Worm (Caenorhabditis elegans) whole organism, L4 larva: ENCODE results near the gene ZC250.5.

Source experiments
- D1046.2 ChIP-seq: fragments of 200-800 bp; sonication (Bioruptor generic); IDR thresholded peaks from 2 replicates; pipeline ENCODE4 v1.3.6; 2022; ENCODE audit warnings: missing genetic modification characterization, missing compliant biosample characterization
- F49E8.2 ChIP-seq: sonication (generic microtip); optimal IDR thresholded peaks from 2 replicates; lab custom pipeline; 2016; ENCODE audit warnings: missing compliant biosample characterization, mild to moderate bottlenecking, missing genetic modification characterization, borderline replicate concordance
- Y105C5A.15 ChIP-seq: fragments of 200-800 bp; sonication (Bioruptor generic); IDR thresholded peaks from 2 replicates; pipeline ENCODE4 v1.3.6; 2022; ENCODE audit warnings: missing genetic modification characterization, missing compliant biosample characterization
- aha-1 ChIP-seq: fragments of 150-350 bp; peaks from one replicate; lab custom pipeline; 2014; ENCODE audit warnings: missing biosample characterization, missing genetic modification characterization
- ceh-20 ChIP-seq: fragments of 200-800 bp; sonication (Bioruptor generic); IDR thresholded peaks from 2 replicates; pipeline ENCODE4 v1.3.6; 2022; ENCODE audit warnings: missing genetic modification reagents, missing genetic modification characterization, missing compliant biosample characterization
- ceh-44 ChIP-seq: fragments of 200-800 bp; sonication (Bioruptor generic); IDR thresholded peaks from 2 replicates; pipeline ENCODE4 v1.3.6; 2022; ENCODE audit warnings: missing genetic modification reagents, missing genetic modification characterization, missing compliant biosample characterization
- cey-2 ChIP-seq: sonication (generic microtip); optimal IDR thresholded peaks from 3 replicates; lab custom pipeline; 2017; ENCODE audit warnings: missing genetic modification characterization, mild to moderate bottlenecking, missing compliant biosample characterization, antibody characterized with exemption, borderline replicate concordance; ENCODE audit not compliant: insufficient read depth
- daf-16 ChIP-seq, 3 experiments: sonication (generic microtip); optimal IDR thresholded peaks; 2 replicates each; lab custom pipeline; 2016 to 2017; ENCODE audit warnings: missing genetic modification characterization in 3 of 3, missing genetic modification reagents in 3 of 3, mild to moderate bottlenecking in 2 of 3, missing compliant biosample characterization in 2 of 3, missing biosample characterization in 1 of 3, moderate library complexity in 1 of 3
- dmd-6 ChIP-seq: fragments of 200-800 bp; sonication (Bioruptor generic); IDR thresholded peaks from 2 replicates; pipeline ENCODE4 v1.3.6; 2022; ENCODE audit warnings: missing genetic modification reagents, missing genetic modification characterization, missing compliant biosample characterization
- dmd-8 ChIP-seq: fragments of 200-800 bp; sonication (Bioruptor generic); IDR thresholded peaks from 2 replicates; pipeline ENCODE4 v1.3.6; 2022; ENCODE audit warnings: missing genetic modification characterization, missing compliant biosample characterization
- dpl-1 ChIP-seq: fragments of 150-350 bp; optimal IDR thresholded peaks from 2 replicates; lab custom pipeline; 2014; ENCODE audit warnings: missing biosample characterization, missing genetic modification reagents, missing genetic modification characterization
- duxl-1 ChIP-seq: sonication (generic microtip); optimal IDR thresholded peaks from 2 replicates; lab custom pipeline; 2016; ENCODE audit warnings: mild to moderate bottlenecking, missing genetic modification characterization, moderate library complexity, missing compliant biosample characterization; ENCODE audit not compliant: poor library complexity
- dve-1 ChIP-seq: sonication (generic microtip); optimal IDR thresholded peaks from 2 replicates; lab custom pipeline; 2017; ENCODE audit warnings: antibody characterized with exemption, mild to moderate bottlenecking, missing genetic modification characterization, missing compliant biosample characterization; ENCODE audit not compliant: insufficient read depth
- hlh-11 ChIP-seq: fragments of 200-800 bp; sonication (Bioruptor generic); optimal IDR thresholded peaks from 2 replicates; lab custom pipeline; 2018; ENCODE audit warnings: mild to moderate bottlenecking, missing genetic modification characterization, missing compliant biosample characterization
- hlh-30 ChIP-seq: sonication (generic microtip); optimal IDR thresholded peaks from 2 replicates; lab custom pipeline; 2017; ENCODE audit warnings: antibody characterized with exemption, mild to moderate bottlenecking, missing genetic modification characterization, missing compliant biosample characterization; ENCODE audit not compliant: insufficient read depth
- jun-1 ChIP-seq: fragments of 150-350 bp; optimal IDR thresholded peaks from 2 replicates; lab custom pipeline; 2014; ENCODE audit warnings: missing biosample characterization, missing genetic modification reagents, missing genetic modification characterization
- lin-1 ChIP-seq: fragments of 200-800 bp; sonication (Bioruptor generic); IDR thresholded peaks from 2 replicates; pipeline ENCODE4 v1.3.6; 2022; ENCODE audit warnings: missing genetic modification reagents, missing genetic modification characterization, missing compliant biosample characterization
- lin-29 ChIP-seq: fragments of 200-800 bp; sonication (Bioruptor generic); IDR thresholded peaks from 2 replicates; pipeline ENCODE4 v1.3.6; 2022; ENCODE audit warnings: missing genetic modification reagents, missing genetic modification characterization, missing compliant biosample characterization
- lsy-2 ChIP-seq, 2 experiments: fragments of 150-350 bp in 1 of 2; sonication (generic microtip) in 1 of 2; optimal IDR thresholded peaks; 2 replicates each; lab custom pipeline; 2014 to 2017; ENCODE audit warnings: missing biosample characterization in 2 of 2, missing genetic modification characterization in 2 of 2
- mdl-1 ChIP-seq, 2 experiments: fragments of 150-350 bp in 1 of 2; sonication (generic microtip) in 1 of 2; optimal IDR thresholded peaks; 2 replicates each; lab custom pipeline; 2014 to 2017; ENCODE audit warnings: missing biosample characterization in 2 of 2, missing genetic modification characterization in 2 of 2
- mep-1 ChIP-seq: fragments of 150-350 bp; sonication (generic microtip); optimal IDR thresholded peaks from 3 replicates; lab custom pipeline; 2014; ENCODE audit warnings: missing biosample characterization, missing genetic modification characterization
- mes-2 ChIP-seq: sonication (generic microtip); optimal IDR thresholded peaks from 2 replicates; lab custom pipeline; 2016; ENCODE audit warnings: missing genotype, mild to moderate bottlenecking, missing genetic modification characterization, missing compliant biosample characterization; ENCODE audit not compliant: poor library complexity, severe bottlenecking
- mxl-3 ChIP-seq: fragments of 200-800 bp; sonication (Bioruptor generic); optimal IDR thresholded peaks from 2 replicates; lab custom pipeline; 2018; ENCODE audit warnings: mild to moderate bottlenecking, missing genetic modification characterization, missing compliant biosample characterization
- nhr-102 ChIP-seq: sonication (generic microtip); optimal IDR thresholded peaks from 2 replicates; lab custom pipeline; 2016; ENCODE audit warnings: mild to moderate bottlenecking, missing genetic modification characterization, moderate library complexity, missing compliant biosample characterization
- nhr-111 ChIP-seq: fragments of 200-800 bp; sonication (Bioruptor generic); optimal IDR thresholded peaks from 2 replicates; lab custom pipeline; 2018; ENCODE audit warnings: mild to moderate bottlenecking, missing genetic modification characterization, missing compliant biosample characterization
- nhr-25 ChIP-seq: sonication (generic microtip); optimal IDR thresholded peaks from 2 replicates; lab custom pipeline; 2017; ENCODE audit warnings: missing genetic modification characterization, mild to moderate bottlenecking, missing compliant biosample characterization, antibody characterized with exemption, moderate library complexity, borderline replicate concordance; ENCODE audit not compliant: insufficient read depth
- nhr-28 ChIP-seq: fragments of 150-350 bp; optimal IDR thresholded peaks from 2 replicates; lab custom pipeline; 2014; ENCODE audit warnings: missing biosample characterization, missing genetic modification characterization
- nhr-42 ChIP-seq: fragments of 200-800 bp; sonication (Bioruptor generic); IDR thresholded peaks from 2 replicates; pipeline ENCODE4 v1.3.6; 2022; ENCODE audit warnings: missing genetic modification characterization, missing compliant biosample characterization
- nhr-48 ChIP-seq: sonication (generic microtip); optimal IDR thresholded peaks from 2 replicates; lab custom pipeline; 2016; ENCODE audit warnings: mild to moderate bottlenecking, missing genetic modification characterization, missing compliant biosample characterization
- nhr-77 ChIP-seq: fragments of 150-350 bp; optimal IDR thresholded peaks from 2 replicates; lab custom pipeline; 2014; ENCODE audit warnings: missing biosample characterization, missing genetic modification characterization
- pha-4 ChIP-seq, 2 experiments: fragments of 150-350 bp in 1 of 2; fragments of 200-800 bp in 1 of 2; sonication (Bioruptor generic) in 1 of 2; IDR thresholded peaks in 1 of 2; optimal IDR thresholded peaks in 1 of 2; 2 replicates each; pipeline versions ENCODE4 v1.3.6 to Lab custom; 2014 to 2022; ENCODE audit warnings: missing genetic modification characterization in 2 of 2, missing genetic modification reagents in 2 of 2, missing biosample characterization in 1 of 2, missing compliant biosample characterization in 1 of 2
- pqm-1 ChIP-seq: sonication (generic microtip); optimal IDR thresholded peaks from 2 replicates; lab custom pipeline; 2017; ENCODE audit warnings: missing biosample characterization, missing genetic modification characterization
- set-16 ChIP-seq: fragments of 200-800 bp; sonication (Bioruptor generic); IDR thresholded peaks from 2 replicates; pipeline ENCODE4 v1.3.6; 2022; ENCODE audit warnings: missing genetic modification reagents, missing genetic modification characterization, missing compliant biosample characterization
- skn-1 ChIP-seq: fragments of 150-350 bp; optimal IDR thresholded peaks from 2 replicates; lab custom pipeline; 2014; ENCODE audit warnings: missing biosample characterization, missing genetic modification characterization
- snpc-4 ChIP-seq: fragments of 150-350 bp; optimal IDR thresholded peaks from 2 replicates; lab custom pipeline; 2014; ENCODE audit warnings: missing biosample characterization, missing genetic modification characterization
- tra-1 ChIP-seq: fragments of 200-800 bp; sonication (Bioruptor generic); IDR thresholded peaks from 2 replicates; pipeline ENCODE4 v1.3.6; 2022; ENCODE audit warnings: missing genetic modification reagents, missing genetic modification characterization, missing compliant biosample characterization
- unc-62 ChIP-seq, 3 experiments: fragments of 150-350 bp in 1 of 3; sonication (generic microtip); optimal IDR thresholded peaks in 2 of 3; peaks in 1 of 3; 1 replicate in 1 of 3; 2 replicates in 2 of 3; lab custom pipeline; 2014 to 2017; ENCODE audit warnings: missing biosample characterization in 3 of 3, missing genetic modification characterization in 3 of 3, missing genetic modification reagents in 3 of 3, missing genotype in 1 of 3
- zfp-2 ChIP-seq: sonication (generic microtip); optimal IDR thresholded peaks from 2 replicates; lab custom pipeline; 2016; ENCODE audit warnings: mild to moderate bottlenecking, missing genetic modification characterization, missing compliant biosample characterization
- zip-2 ChIP-seq: fragments of 150-350 bp; optimal IDR thresholded peaks from 2 replicates; lab custom pipeline; 2014; ENCODE audit warnings: missing biosample characterization, missing genetic modification characterization

ZC250.5 gene

ce11 chrV:5822968-5823367, 17.4 kb downstream of the ZC250.5 start:
- TF ChIP-seq dmd-6 (peak; percentile 86), dpl-1 (peak; percentile 22), lin-1 (GFP tag; lab: Robert Waterston, UW) (peak; percentile 19; the same call in 1 of the 2 replicates), mdl-1 (tag; optimal IDR thresholded peaks at IDR 0.05; lab: Kevin White, UChicago) (peak; percentile 87 to 95), nhr-25 (peak; percentile 57), unc-62 (GFP tag; optimal IDR thresholded peaks at IDR 0.05 in 1 of 2; lab: Kevin White, UChicago) (peak in 1 of 2 experiments; percentile 74), unc-62 (tag; optimal IDR thresholded peaks at IDR 0.05; lab: Kevin White, UChicago) (no peak), mep-1 (tag; lab: Kevin White, UChicago) (peak; percentile 25), zip-2 (tag; lab: Kevin White, UChicago) (no peak), ceh-20 (peak; percentile 60; the same call in 1 of the 2 replicates), nhr-28 (tag; lab: Kevin White, UChicago) (peak; percentile 99), aha-1 (tag; lab: Kevin White, UChicago) (peak; percentile 81), lsy-2 (tag; optimal IDR thresholded peaks at IDR 0.05; lab: Kevin White, UChicago) (peak in 1 of 2 experiments; percentile 58), hlh-11 (tag; lab: Kevin White, UChicago) (peak; percentile 86), dve-1 (peak; percentile 65), lin-29 (GFP tag; lab: Robert Waterston, UW) (no peak), ceh-44 (GFP tag; lab: Robert Waterston, UW) (no peak), Y105C5A.15 (no peak), mes-2 (tag; lab: Kevin White, UChicago) (peak; percentile 39), nhr-77 (tag; lab: Kevin White, UChicago) (peak; percentile 18), nhr-102 (peak; percentile 85), cey-2 (peak; percentile 89), daf-16 (GFP tag; optimal IDR thresholded peaks at IDR 0.05; lab: Kevin White, UChicago) (no peak), daf-16 (tag; optimal IDR thresholded peaks at IDR 0.05; lab: Kevin White, UChicago) (peak; percentile 31), nhr-48 (tag; lab: Kevin White, UChicago) (peak; percentile 86), pqm-1 (tag; lab: Kevin White, UChicago) (peak; percentile 82), mxl-3 (GFP tag; lab: Kevin White, UChicago) (peak; percentile 85), hlh-30 (peak; percentile 37), tra-1 (0 out of 2 replicates have a peak, but pooled peaks have one; percentile 44), set-16 (GFP tag; lab: Robert Waterston, UW) (no peak), snpc-4 (no peak)

- TF ChIP-seq mxl-3 (GFP tag; lab: Kevin White, UChicago), result no peak
- no peak for TF ChIP-seq zfp-2 (tag; lab: Kevin White, UChicago)
- no peak for TF ChIP-seq duxl-1 (tag; lab: Kevin White, UChicago)
- no peak for TF ChIP-seq mep-1 (tag; lab: Kevin White, UChicago)
- no peak for TF ChIP-seq D1046.2 (GFP tag; lab: Robert Waterston, UW)
- peak in 1 of 2 experiments; percentile 58 for TF ChIP-seq unc-62 (GFP tag; optimal IDR thresholded peaks at IDR 0.05 in 1 of 2; lab: Kevin White, UChicago)
- no peak for TF ChIP-seq unc-62 (tag; optimal IDR thresholded peaks at IDR 0.05; lab: Kevin White, UChicago)
- TF ChIP-seq dmd-8 (GFP tag; lab: Robert Waterston, UW), result no peak
- TF ChIP-seq nhr-111 (GFP tag; lab: Kevin White, UChicago), result no peak
- TF ChIP-seq pha-4 (GFP tag; IDR thresholded peaks at IDR 0.05; lab: Robert Waterston, UW), result no peak
- no peak for TF ChIP-seq pha-4 (tag; optimal IDR thresholded peaks at IDR 0.05; lab: Kevin White, UChicago)
- TF ChIP-seq nhr-42 (GFP tag; lab: Robert Waterston, UW), result no peak
- TF ChIP-seq jun-1, result no peak
- TF ChIP-seq skn-1 (tag; lab: Kevin White, UChicago), result no peak
- peak; percentile 5 for TF ChIP-seq F49E8.2
These were observed 19.9 kb downstream of the ZC250.5 start for ce11 chrV:5825478-5825877.
